Worm (Caenorhabditis elegans) whole organism, L1 larva: ENCODE measurements around the gene B0244.7.

Experiments
- ama-1 ChIP-seq: fragments of 150-350 bp; optimal IDR thresholded peaks from 2 replicates; lab custom pipeline; 2014
- ces-1 ChIP-seq: fragments of 150-350 bp; optimal IDR thresholded peaks from 2 replicates; lab custom pipeline; 2014; ENCODE audit warnings: missing biosample characterization, missing genetic modification reagents, missing genetic modification characterization
- nhr-77 ChIP-seq: fragments of 150-350 bp; optimal IDR thresholded peaks from 2 replicates; lab custom pipeline; 2014; ENCODE audit warnings: missing biosample characterization, missing genetic modification characterization
- ztf-11 ChIP-seq, 2 experiments: sonication (generic microtip); optimal IDR thresholded peaks; 2 replicates each; lab custom pipeline; 2016 to 2017; ENCODE audit warnings: missing genetic modification characterization in 2 of 2, missing biosample characterization in 1 of 2, missing compliant biosample characterization in 1 of 2

DNA sequence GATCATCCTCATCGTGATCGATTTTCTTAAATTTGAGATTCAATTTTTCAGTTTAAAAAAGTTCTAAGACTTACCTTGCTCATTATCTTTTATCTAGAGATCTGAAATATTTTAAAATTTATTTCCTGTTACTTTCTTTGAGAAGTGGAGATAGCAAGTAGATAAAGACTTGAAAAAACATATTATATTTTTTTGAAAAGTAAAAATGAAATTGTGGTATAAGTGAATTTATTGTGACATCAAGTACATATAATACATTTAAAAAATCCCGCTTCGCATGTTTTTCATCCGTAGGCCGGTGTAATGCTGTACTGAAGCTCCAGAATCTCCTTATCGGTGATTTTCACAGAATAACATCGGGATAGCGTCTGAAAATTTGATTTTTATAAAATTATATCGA is 34.0 kb upstream of the B0244.7 start, which contains the start of gene B0336.7:
- no peak for TF ChIP-seq ama-1 (lab: Kevin White, UChicago)
- no peak for TF ChIP-seq nhr-77 (tag; lab: Kevin White, UChicago)
- TF ChIP-seq ces-1 (GFP tag; lab: Kevin White, UChicago): no peak
- no peak for TF ChIP-seq ztf-11 (tag; optimal IDR thresholded peaks at IDR 0.05; lab: Kevin White, UChicago)
